Fruit fly (Drosophila melanogaster) whole organism, embryonic: Measurements from ENCODE around the gene GstD8.

Source experiments
- ATbp ChIP-seq: fragments of 200-800 bp; sonication (Bioruptor generic); optimal IDR thresholded peaks from 2 replicates; lab custom pipeline; 2017; ENCODE audit warnings: missing biosample characterization, mild to moderate bottlenecking, missing genetic modification characterization, missing genetic modification reagents
- BtbVII ChIP-seq: fragments of 200-800 bp; sonication (Bioruptor generic); optimal IDR thresholded peaks from 3 replicates; lab custom pipeline; 2017; ENCODE audit warnings: missing biosample characterization, mild to moderate bottlenecking, missing genetic modification characterization
- CG10543 ChIP-seq: fragments of 200-800 bp; sonication (Bioruptor generic); optimal IDR thresholded peaks from 3 replicates; lab custom pipeline; 2017; ENCODE audit warnings: missing biosample characterization, mild to moderate bottlenecking, missing genetic modification characterization, moderate library complexity
- CG11093 ChIP-seq: fragments of 200-800 bp; sonication (Bioruptor generic); IDR thresholded peaks from 3 replicates; pipeline ENCODE4 v1.3.6; 2022; ENCODE audit warnings: missing biosample characterization, missing genetic modification characterization
- CG11247 ChIP-seq: fragments of 200-800 bp; sonication (Bioruptor generic); IDR thresholded peaks from 2 replicates; pipeline ENCODE4 v1.3.6; 2022; ENCODE audit warnings: missing biosample characterization, missing genetic modification characterization
- CG11696 ChIP-seq: fragments of 200-800 bp; sonication (Bioruptor generic); IDR thresholded peaks from 2 replicates; pipeline ENCODE4 v1.3.6; 2022; ENCODE audit warnings: missing biosample characterization, missing genetic modification characterization
- CG12219 ChIP-seq: fragments of 200-800 bp; sonication (Bioruptor generic); optimal IDR thresholded peaks from 3 replicates; lab custom pipeline; 2018; ENCODE audit warnings: missing biosample characterization, mild to moderate bottlenecking, missing genetic modification characterization
- CG12769 ChIP-seq: fragments of 200-800 bp; sonication (Bioruptor generic); optimal IDR thresholded peaks from 2 replicates; lab custom pipeline; 2019; ENCODE audit warnings: missing biosample characterization, mild to moderate bottlenecking, missing genetic modification characterization, moderate library complexity
- CG13123 ChIP-seq: fragments of 200-800 bp; sonication (Bioruptor generic); optimal IDR thresholded peaks from 2 replicates; lab custom pipeline; 2016; ENCODE audit warnings: missing biosample characterization, missing genetic modification characterization
- CG13424 ChIP-seq: fragments of 200-800 bp; sonication (Bioruptor generic); optimal IDR thresholded peaks from 2 replicates; lab custom pipeline; 2019; ENCODE audit warnings: missing biosample characterization, mild to moderate bottlenecking, missing genetic modification characterization, moderate library complexity
- CG13894 ChIP-seq: fragments of 200-800 bp; sonication (Bioruptor generic); optimal IDR thresholded peaks from 3 replicates; lab custom pipeline; 2018; ENCODE audit warnings: missing biosample characterization, mild to moderate bottlenecking, missing genetic modification characterization, moderate library complexity
- CG14667 ChIP-seq: fragments of 200-800 bp; sonication (Bioruptor generic); IDR thresholded peaks from 2 replicates; pipeline ENCODE4 v1.3.6; 2022; ENCODE audit warnings: missing biosample characterization, missing genetic modification characterization
- CG15514 ChIP-seq: fragments of 200-800 bp; sonication (Bioruptor generic); optimal IDR thresholded peaks from 3 replicates; lab custom pipeline; 2017; ENCODE audit warnings: missing biosample characterization, missing genetic modification characterization, mild to moderate bottlenecking, moderate library complexity, missing genetic modification reagents
- CG17802 ChIP-seq: fragments of 200-800 bp; sonication (Bioruptor generic); optimal IDR thresholded peaks from 2 replicates; lab custom pipeline; 2018; ENCODE audit warnings: missing biosample characterization, mild to moderate bottlenecking, missing genetic modification characterization, moderate library complexity
- CG18011 ChIP-seq: fragments of 200-800 bp; sonication (Bioruptor generic); optimal IDR thresholded peaks from 2 replicates; lab custom pipeline; 2017; ENCODE audit warnings: missing biosample characterization, missing genetic modification characterization, mild to moderate bottlenecking, moderate library complexity, missing genotype
- CG18599 ChIP-seq: fragments of 200-800 bp; sonication (Bioruptor generic); optimal IDR thresholded peaks from 3 replicates; lab custom pipeline; 2017; ENCODE audit warnings: missing biosample characterization, missing genetic modification characterization, mild to moderate bottlenecking, moderate library complexity, missing genetic modification reagents
- CG3065 ChIP-seq: fragments of 200-800 bp; sonication (Bioruptor generic); optimal IDR thresholded peaks from 2 replicates; lab custom pipeline; 2016; ENCODE audit warnings: missing biosample characterization, missing genetic modification characterization
- CG3163 ChIP-seq: fragments of 200-800 bp; sonication (Bioruptor generic); optimal IDR thresholded peaks from 3 replicates; lab custom pipeline; 2016; ENCODE audit warnings: missing biosample characterization, missing genetic modification characterization
- CG3407 ChIP-seq: fragments of 200-800 bp; sonication (Bioruptor generic); optimal IDR thresholded peaks from 2 replicates; lab custom pipeline; 2018; ENCODE audit warnings: missing biosample characterization, mild to moderate bottlenecking, missing genetic modification characterization
- CG34422 ChIP-seq: fragments of 200-800 bp; sonication (Bioruptor generic); IDR thresholded peaks from 3 replicates; pipeline ENCODE4 v1.3.6; 2022; ENCODE audit warnings: missing biosample characterization, missing genetic modification characterization
- CG6272 ChIP-seq: fragments of 200-800 bp; sonication (Bioruptor generic); IDR thresholded peaks from 2 replicates; pipeline ENCODE4 v1.3.6; 2022; ENCODE audit warnings: missing biosample characterization, missing genetic modification characterization
- CG9932 ChIP-seq: fragments of 200-800 bp; sonication (Bioruptor generic); IDR thresholded peaks from 2 replicates; pipeline ENCODE4 v1.3.6; 2022; ENCODE audit warnings: missing biosample characterization, missing genetic modification characterization
- D19B ChIP-seq: fragments of 200-800 bp; sonication (Bioruptor generic); optimal IDR thresholded peaks from 2 replicates; lab custom pipeline; 2017; ENCODE audit warnings: missing biosample characterization, mild to moderate bottlenecking, missing genetic modification characterization
- Dref ChIP-seq: fragments of 200-800 bp; sonication (Bioruptor generic); IDR thresholded peaks from 2 replicates; pipeline ENCODE4 v1.3.6; 2022; ENCODE audit warnings: missing biosample characterization, missing genetic modification characterization
- Fer3 ChIP-seq: fragments of 200-800 bp; sonication (Bioruptor generic); optimal IDR thresholded peaks from 2 replicates; lab custom pipeline; 2018; ENCODE audit warnings: missing biosample characterization, mild to moderate bottlenecking, missing genetic modification characterization, moderate library complexity
- Hr3 ChIP-seq: fragments of 200-800 bp; sonication (Bioruptor generic); optimal IDR thresholded peaks from 3 replicates; lab custom pipeline; 2016; ENCODE audit warnings: missing biosample characterization, missing genetic modification characterization
- Hr78 ChIP-seq, 2 experiments: fragments of 200-800 bp in 1 of 2; fragments of >200 bp in 1 of 2; sonication (Bioruptor generic) in 1 of 2; optimal IDR thresholded peaks; 2 replicates each; lab custom pipeline; 2017 to 2019; ENCODE audit warnings: missing biosample characterization in 2 of 2, missing genetic modification characterization in 2 of 2, mild to moderate bottlenecking in 1 of 2, moderate library complexity in 1 of 2
- Mrtf ChIP-seq: fragments of 200-800 bp; sonication (Bioruptor generic); IDR thresholded peaks from 3 replicates; pipeline ENCODE4 v1.3.6; 2022; ENCODE audit warnings: missing biosample characterization, missing genetic modification characterization
- Poxn ChIP-seq: fragments of 200-800 bp; sonication (Bioruptor generic); IDR thresholded peaks from 2 replicates; pipeline ENCODE4 v1.3.6; 2022; ENCODE audit warnings: missing biosample characterization, missing genetic modification characterization
- Trl ChIP-seq, 3 experiments: fragments of >200 bp in 2 of 3; fragments of 200-800 bp in 1 of 3; sonication (Bioruptor generic) in 1 of 3; optimal IDR thresholded peaks; 2 replicates in 1 of 3; 3 replicates in 2 of 3; lab custom pipeline; 2016 to 2017; ENCODE audit warnings: missing biosample characterization in 1 of 3, missing genetic modification characterization in 1 of 3
- chinmo ChIP-seq: fragments of 200-800 bp; sonication (Bioruptor generic); IDR thresholded peaks from 4 replicates; pipeline ENCODE4 v1.3.6; 2022; ENCODE audit warnings: missing biosample characterization, missing genetic modification characterization; ENCODE audit not compliant: partially characterized antibody
- chm ChIP-seq: fragments of 200-800 bp; sonication (Bioruptor generic); IDR thresholded peaks from 2 replicates; pipeline ENCODE4 v1.3.6; 2022; ENCODE audit warnings: missing biosample characterization, missing genetic modification characterization
- corto ChIP-seq: fragments of 200-800 bp; sonication (Bioruptor generic); optimal IDR thresholded peaks from 2 replicates; lab custom pipeline; 2016; ENCODE audit warnings: missing biosample characterization, mild to moderate bottlenecking, missing genetic modification characterization, moderate library complexity
- dimm ChIP-seq: fragments of 200-800 bp; sonication (Bioruptor generic); IDR thresholded peaks from 2 replicates; pipeline ENCODE4 v1.3.6; 2022; ENCODE audit warnings: missing biosample characterization, missing genetic modification characterization
- dpn ChIP-seq, 2 experiments: fragments of 200-800 bp; sonication (Bioruptor generic); optimal IDR thresholded peaks; 3 replicates each; lab custom pipeline; 2016; ENCODE audit warnings: missing biosample characterization in 2 of 2, missing genetic modification characterization in 2 of 2
- dysf ChIP-seq: fragments of 200-800 bp; sonication (Bioruptor generic); IDR thresholded peaks from 3 replicates; pipeline ENCODE4 v1.3.6; 2022; ENCODE audit warnings: missing biosample characterization, missing genetic modification characterization
- fru ChIP-seq: fragments of >200 bp; optimal IDR thresholded peaks from 2 replicates; lab custom pipeline; 2017
- grau ChIP-seq: fragments of 200-800 bp; optimal IDR thresholded peaks from 3 replicates; lab custom pipeline; 2019; ENCODE audit warnings: missing biosample characterization, mild to moderate bottlenecking, missing genetic modification characterization, moderate library complexity
- gro ChIP-seq: fragments of 200-800 bp; sonication (Bioruptor generic); optimal IDR thresholded peaks from 2 replicates; lab custom pipeline; 2016; ENCODE audit warnings: missing biosample characterization, missing genetic modification characterization
- hth ChIP-seq: fragments of >200 bp; optimal IDR thresholded peaks from 2 replicates; lab custom pipeline; 2017; ENCODE audit warnings: inconsistent platforms
- kah ChIP-seq: fragments of 200-800 bp; sonication (Bioruptor generic); optimal IDR thresholded peaks from 2 replicates; lab custom pipeline; 2018; ENCODE audit warnings: missing biosample characterization, mild to moderate bottlenecking, missing genetic modification characterization
- kni ChIP-seq: fragments of 200-800 bp; sonication (Bioruptor generic); optimal IDR thresholded peaks from 3 replicates; lab custom pipeline; 2017; ENCODE audit warnings: mild to moderate bottlenecking, missing biosample characterization, missing genetic modification reagents, missing genetic modification characterization
- nerfin-2 ChIP-seq: fragments of 200-800 bp; sonication (Bioruptor generic); IDR thresholded peaks from 2 replicates; pipeline ENCODE4 v1.3.6; 2022; ENCODE audit warnings: missing biosample characterization, missing genetic modification characterization; ENCODE audit not compliant: partially characterized antibody
- odd ChIP-seq: fragments of 200-800 bp; sonication (Bioruptor generic); optimal IDR thresholded peaks from 2 replicates; lab custom pipeline; 2017; ENCODE audit warnings: missing biosample characterization, mild to moderate bottlenecking, missing genetic modification characterization
- pnt ChIP-seq: fragments of 200-800 bp; sonication (Bioruptor generic); optimal IDR thresholded peaks from 3 replicates; lab custom pipeline; 2016; ENCODE audit warnings: missing biosample characterization, missing genetic modification characterization
- stwl ChIP-seq: fragments of 200-800 bp; sonication (Bioruptor generic); optimal IDR thresholded peaks from 3 replicates; lab custom pipeline; 2018; ENCODE audit warnings: missing biosample characterization, mild to moderate bottlenecking, missing genetic modification characterization, moderate library complexity
- tio ChIP-seq: fragments of 200-800 bp; sonication (Bioruptor generic); optimal IDR thresholded peaks from 2 replicates; lab custom pipeline; 2017; ENCODE audit warnings: missing biosample characterization, missing genetic modification characterization, inconsistent platforms
- unc-4 ChIP-seq: fragments of 200-800 bp; sonication (Bioruptor generic); IDR thresholded peaks from 2 replicates; pipeline ENCODE4 v1.3.6; 2022; ENCODE audit warnings: missing biosample characterization, missing genetic modification characterization; ENCODE audit not compliant: partially characterized antibody
- usp ChIP-seq: fragments of >200 bp; optimal IDR thresholded peaks from 2 replicates; lab custom pipeline; 2017; ENCODE audit warnings: missing biosample characterization, missing genetic modification characterization
- vvl ChIP-seq: fragments of 200-800 bp; sonication (Bioruptor generic); IDR thresholded peaks from 2 replicates; pipeline ENCODE4 v1.3.6; 2022; ENCODE audit warnings: missing biosample characterization, missing genetic modification characterization
- zfh2 ChIP-seq: fragments of 200-800 bp; sonication (Bioruptor generic); optimal IDR thresholded peaks from 2 replicates; lab custom pipeline; 2016; ENCODE audit warnings: missing biosample characterization, missing genetic modification characterization

GstD8 gene

dm6 chr3R:12370643-12370995, 9.2 kb upstream of the GstD8 start:
- TF ChIP-seq kah (GFP tag; lab: Kevin White, UChicago): no peak
- TF ChIP-seq dysf (GFP tag; lab: Robert Waterston, UW): no peak
- TF ChIP-seq CG3065 (GFP tag; lab: Kevin White, UChicago): no peak
- TF ChIP-seq stwl (tag; lab: Kevin White, UChicago): no peak
- TF ChIP-seq CG3407 (GFP tag; lab: Kevin White, UChicago): no peak
- peak; percentile 27; the same call in 1 of the 2 replicates for TF ChIP-seq chm (GFP tag; lab: Robert Waterston, UW)
- TF ChIP-seq grau (tag; lab: Kevin White, UChicago): no peak
- TF ChIP-seq usp (GFP tag; lab: Kevin White, UChicago): no peak
- TF ChIP-seq corto: peak; percentile 66
- TF ChIP-seq CG11247 (GFP tag; lab: Robert Waterston, UW): no peak
- TF ChIP-seq CG12769 (tag; lab: Kevin White, UChicago): peak; percentile 64
- no peak for TF ChIP-seq CG13123 (GFP tag; lab: Kevin White, UChicago)
- TF ChIP-seq CG13424: no peak
- TF ChIP-seq CG18011: no peak
- TF ChIP-seq dimm (GFP tag; lab: Robert Waterston, UW): no peak
- TF ChIP-seq CG10543: peak; percentile 36
- no peak for TF ChIP-seq CG17802 (tag; lab: Kevin White, UChicago)
- TF ChIP-seq fru (lab: Kevin White, UChicago): no peak
- TF ChIP-seq pnt (GFP tag; lab: Kevin White, UChicago): no peak
- TF ChIP-seq unc-4 (GFP tag; lab: Robert Waterston, UW): no peak
- TF ChIP-seq chinmo (GFP tag; lab: Robert Waterston, UW): 0 out of 4 replicates have a peak, but pooled peaks have one; percentile 68
- TF ChIP-seq Trl (optimal IDR thresholded peaks at IDR 0.05; lab: Kevin White, UChicago): peak; percentile 53 to 72
- no peak for TF ChIP-seq Trl (GFP tag; optimal IDR thresholded peaks at IDR 0.05; lab: Kevin White, UChicago)
- no peak for TF ChIP-seq CG9932 (GFP tag; lab: Robert Waterston, UW)
- TF ChIP-seq dpn (GFP tag; optimal IDR thresholded peaks at IDR 0.05; lab: Kevin White, UChicago): no peak
- no peak for TF ChIP-seq Dref (GFP tag; lab: Robert Waterston, UW)
- no peak for TF ChIP-seq CG11093 (GFP tag; lab: Robert Waterston, UW)
- TF ChIP-seq D19B (GFP tag; lab: Kevin White, UChicago): no peak
- TF ChIP-seq CG6272 (GFP tag; lab: Robert Waterston, UW): no peak
- no peak for TF ChIP-seq ATbp (GFP tag; lab: Kevin White, UChicago)
- no peak for TF ChIP-seq CG12219 (GFP tag; lab: Kevin White, UChicago)
- TF ChIP-seq Hr3 (GFP tag; lab: Kevin White, UChicago): no peak
- peak; percentile 2 for TF ChIP-seq gro
- peak; percentile 97 for TF ChIP-seq CG13894 (tag; lab: Kevin White, UChicago)
- TF ChIP-seq Mrtf (GFP tag; lab: Robert Waterston, UW): no peak
- peak; percentile 10; the same call in 1 of the 3 replicates for TF ChIP-seq CG34422 (GFP tag; lab: Robert Waterston, UW)
- TF ChIP-seq CG11696 (GFP tag; lab: Robert Waterston, UW): no peak
- TF ChIP-seq CG14667 (GFP tag; lab: Robert Waterston, UW): no peak
- TF ChIP-seq BtbVII: peak; percentile 29
- TF ChIP-seq CG3163 (GFP tag; lab: Kevin White, UChicago): peak; percentile 94
- no peak for TF ChIP-seq CG15514
- TF ChIP-seq kni: no peak
- no peak for TF ChIP-seq odd (GFP tag; lab: Kevin White, UChicago)
- no peak for TF ChIP-seq tio (GFP tag; lab: Kevin White, UChicago)
- TF ChIP-seq CG18599 (GFP tag; lab: Kevin White, UChicago): no peak
- no peak for TF ChIP-seq nerfin-2 (GFP tag; lab: Robert Waterston, UW)
- TF ChIP-seq vvl (GFP tag; lab: Robert Waterston, UW): no peak
- peak in 1 of 2 experiments; percentile 61 for TF ChIP-seq Hr78 (GFP tag; optimal IDR thresholded peaks at IDR 0.05; lab: Kevin White, UChicago)
- TF ChIP-seq Fer3 (tag; lab: Kevin White, UChicago): no peak
- no peak for TF ChIP-seq zfh2 (GFP tag; lab: Kevin White, UChicago)
- TF ChIP-seq Poxn: no peak
- TF ChIP-seq hth: no peak
